Fruit fly (Drosophila melanogaster) whole organism, embryonic: ENCODE data around the gene CG44094.

Experiments
- Awh ChIP-seq: fragments of 200-800 bp; sonication (Bioruptor generic); IDR thresholded peaks from 2 replicates; pipeline ENCODE4, ENCODE4 v1.3.6; 2022; ENCODE audit warnings: missing biosample characterization, missing genetic modification characterization
- CG10654 ChIP-seq: fragments of 200-800 bp; sonication (Bioruptor generic); optimal IDR thresholded peaks from 2 replicates; lab custom pipeline; 2016; ENCODE audit warnings: missing biosample characterization, missing genetic modification characterization
- CG13775 ChIP-seq: fragments of 200-800 bp; sonication (Bioruptor generic); optimal IDR thresholded peaks from 3 replicates; lab custom pipeline; 2017; ENCODE audit warnings: missing biosample characterization, mild to moderate bottlenecking, missing genetic modification characterization
- CG14667 ChIP-seq: fragments of 200-800 bp; sonication (Bioruptor generic); IDR thresholded peaks from 2 replicates; pipeline ENCODE4 v1.3.6; 2022; ENCODE audit warnings: missing biosample characterization, missing genetic modification characterization
- CG14965 ChIP-seq: fragments of 200-800 bp; sonication (Bioruptor generic); optimal IDR thresholded peaks from 2 replicates; lab custom pipeline; 2016; ENCODE audit warnings: missing biosample characterization, missing genetic modification characterization, borderline replicate concordance
- CG15514 ChIP-seq: fragments of 200-800 bp; sonication (Bioruptor generic); optimal IDR thresholded peaks from 3 replicates; lab custom pipeline; 2017; ENCODE audit warnings: missing biosample characterization, missing genetic modification characterization, mild to moderate bottlenecking, moderate library complexity, missing genetic modification reagents
- CG1603 ChIP-seq: fragments of 200-800 bp; sonication (Bioruptor generic); optimal IDR thresholded peaks from 2 replicates; lab custom pipeline; 2019; ENCODE audit warnings: missing biosample characterization, mild to moderate bottlenecking, missing genetic modification characterization, moderate library complexity
- CG17802 ChIP-seq: fragments of 200-800 bp; sonication (Bioruptor generic); optimal IDR thresholded peaks from 2 replicates; lab custom pipeline; 2018; ENCODE audit warnings: missing biosample characterization, mild to moderate bottlenecking, missing genetic modification characterization, moderate library complexity
- CG17829 ChIP-seq: fragments of 200-800 bp; optimal IDR thresholded peaks from 2 replicates; lab custom pipeline; 2019; ENCODE audit warnings: missing biosample characterization, mild to moderate bottlenecking, missing genetic modification characterization, moderate library complexity
- CG1832 ChIP-seq: fragments of 200-800 bp; sonication (Bioruptor generic); optimal IDR thresholded peaks from 2 replicates; lab custom pipeline; 2017; ENCODE audit warnings: missing biosample characterization, mild to moderate bottlenecking, missing genetic modification characterization, inconsistent platforms
- CG30431 ChIP-seq: fragments of 200-800 bp; sonication (Bioruptor generic); optimal IDR thresholded peaks from 2 replicates; lab custom pipeline; 2017; ENCODE audit warnings: missing biosample characterization, missing genetic modification characterization
- CG7271 ChIP-seq: fragments of 200-800 bp; sonication (Bioruptor generic); optimal IDR thresholded peaks from 2 replicates; lab custom pipeline; 2018; ENCODE audit warnings: missing biosample characterization, mild to moderate bottlenecking, missing genetic modification characterization, moderate library complexity
- CG7928 ChIP-seq: fragments of 200-800 bp; sonication (Bioruptor generic); optimal IDR thresholded peaks from 2 replicates; lab custom pipeline; 2017; ENCODE audit warnings: missing biosample characterization, mild to moderate bottlenecking, missing genetic modification characterization
- CTCF ChIP-seq: fragments of 200-800 bp; sonication (Bioruptor generic); optimal IDR thresholded peaks from 2 replicates; lab custom pipeline; 2017; ENCODE audit warnings: missing biosample characterization, mild to moderate bottlenecking, missing genetic modification characterization, moderate library complexity
- Camta ChIP-seq: fragments of 200-800 bp; sonication (Bioruptor generic); optimal IDR thresholded peaks from 2 replicates; lab custom pipeline; 2016; ENCODE audit warnings: missing biosample characterization, missing genetic modification characterization
- CoRest ChIP-seq: fragments of 200-800 bp; sonication (Bioruptor generic); optimal IDR thresholded peaks from 3 replicates; lab custom pipeline; 2018; ENCODE audit warnings: missing biosample characterization, mild to moderate bottlenecking, missing genetic modification characterization, moderate library complexity
- Deaf1 ChIP-seq: fragments of 200-800 bp; optimal IDR thresholded peaks from 3 replicates; lab custom pipeline; 2019; ENCODE audit warnings: missing biosample characterization, mild to moderate bottlenecking, missing genetic modification characterization, moderate library complexity
- Dip2 ChIP-seq: fragments of 200-800 bp; sonication (Bioruptor generic); IDR thresholded peaks from 2 replicates; pipeline ENCODE4 v1.3.6; 2022; ENCODE audit warnings: missing biosample characterization, missing genetic modification characterization
- Drgx ChIP-seq: fragments of 200-800 bp; sonication (Bioruptor generic); IDR thresholded peaks from 2 replicates; pipeline ENCODE4 v1.3.6; 2022; ENCODE audit warnings: missing biosample characterization, missing genetic modification characterization
- Fer3 ChIP-seq: fragments of 200-800 bp; sonication (Bioruptor generic); optimal IDR thresholded peaks from 2 replicates; lab custom pipeline; 2018; ENCODE audit warnings: missing biosample characterization, mild to moderate bottlenecking, missing genetic modification characterization, moderate library complexity
- HLHmδ ChIP-seq: fragments of 200-800 bp; sonication (Bioruptor generic); optimal IDR thresholded peaks from 2 replicates; lab custom pipeline; 2018; ENCODE audit warnings: missing biosample characterization, mild to moderate bottlenecking, missing genetic modification characterization, moderate library complexity
- HmgD ChIP-seq: fragments of 200-800 bp; sonication (Bioruptor generic); optimal IDR thresholded peaks from 3 replicates; lab custom pipeline; 2016; ENCODE audit warnings: missing biosample characterization, missing genetic modification characterization
- Hr51 ChIP-seq, 2 experiments: fragments of 200-800 bp; sonication (Bioruptor generic); optimal IDR thresholded peaks; 2 replicates in 1 of 2; 3 replicates in 1 of 2; lab custom pipeline; 2016 to 2018; ENCODE audit warnings: missing biosample characterization in 2 of 2, missing genetic modification characterization in 2 of 2, mild to moderate bottlenecking in 1 of 2, moderate library complexity in 1 of 2
- Jarid2 ChIP-seq: fragments of 200-800 bp; sonication (Bioruptor generic); optimal IDR thresholded peaks from 3 replicates; lab custom pipeline; 2017; ENCODE audit warnings: mild to moderate bottlenecking, missing biosample characterization, missing genetic modification reagents, missing genetic modification characterization
- Meics ChIP-seq: fragments of 200-800 bp; sonication (Bioruptor generic); optimal IDR thresholded peaks from 2 replicates; lab custom pipeline; 2017; ENCODE audit warnings: missing biosample characterization, mild to moderate bottlenecking, missing genetic modification characterization
- Mes4 ChIP-seq: fragments of 200-800 bp; sonication (Bioruptor generic); optimal IDR thresholded peaks from 2 replicates; lab custom pipeline; 2016; ENCODE audit warnings: missing biosample characterization, missing genetic modification characterization
- Nf-YB ChIP-seq: fragments of 200-800 bp; sonication (Bioruptor generic); optimal IDR thresholded peaks from 3 replicates; lab custom pipeline; 2019; ENCODE audit warnings: missing biosample characterization, mild to moderate bottlenecking, missing genetic modification characterization, moderate library complexity
- Pdp1 ChIP-seq, 2 experiments: fragments of 200-800 bp; sonication (Bioruptor generic); optimal IDR thresholded peaks; 3 replicates each; lab custom pipeline; 2016; ENCODE audit warnings: missing biosample characterization in 2 of 2, missing genetic modification characterization in 2 of 2, mild to moderate bottlenecking in 1 of 2, moderate library complexity in 1 of 2
- Ptx1 ChIP-seq: fragments of 200-800 bp; sonication (Bioruptor generic); IDR thresholded peaks from 2 replicates; pipeline ENCODE4 v1.3.6; 2022; ENCODE audit warnings: missing biosample characterization, missing genetic modification characterization
- Ravus ChIP-seq: fragments of 200-800 bp; sonication (Bioruptor generic); IDR thresholded peaks from 2 replicates; pipeline ENCODE4 v1.3.6; 2022; ENCODE audit warnings: missing biosample characterization, missing genetic modification characterization
- Six4 ChIP-seq: fragments of 200-800 bp; sonication (Bioruptor generic); optimal IDR thresholded peaks from 2 replicates; lab custom pipeline; 2016; ENCODE audit warnings: missing biosample characterization, missing genetic modification characterization
- Taf1 ChIP-seq: fragments of 200-800 bp; sonication (Bioruptor generic); IDR thresholded peaks from 2 replicates; pipeline ENCODE4 v1.3.6; 2022; ENCODE audit warnings: missing biosample characterization, missing genetic modification characterization
- az2 ChIP-seq: fragments of 200-800 bp; sonication (Bioruptor generic); optimal IDR thresholded peaks from 3 replicates; lab custom pipeline; 2016; ENCODE audit warnings: missing biosample characterization, missing genetic modification characterization
- cg ChIP-seq: fragments of 200-800 bp; sonication (Bioruptor generic); optimal IDR thresholded peaks from 3 replicates; lab custom pipeline; 2019; ENCODE audit warnings: missing biosample characterization, mild to moderate bottlenecking, missing genetic modification characterization, moderate library complexity
- chinmo ChIP-seq: fragments of 200-800 bp; sonication (Bioruptor generic); IDR thresholded peaks from 4 replicates; pipeline ENCODE4 v1.3.6; 2022; ENCODE audit warnings: missing biosample characterization, missing genetic modification characterization; ENCODE audit not compliant: partially characterized antibody
- dati ChIP-seq: fragments of 200-800 bp; sonication (Bioruptor generic); IDR thresholded peaks from 2 replicates; pipeline ENCODE4 v1.3.6; 2022; ENCODE audit warnings: missing biosample characterization, missing genetic modification characterization
- ewg ChIP-seq: fragments of 200-800 bp; sonication (Bioruptor generic); optimal IDR thresholded peaks from 3 replicates; lab custom pipeline; 2017; ENCODE audit warnings: mild to moderate bottlenecking, missing biosample characterization, missing genetic modification reagents, missing genetic modification characterization
- grau ChIP-seq: fragments of 200-800 bp; optimal IDR thresholded peaks from 3 replicates; lab custom pipeline; 2019; ENCODE audit warnings: missing biosample characterization, mild to moderate bottlenecking, missing genetic modification characterization, moderate library complexity
- jumu ChIP-seq: fragments of 200-800 bp; sonication (Bioruptor generic); optimal IDR thresholded peaks from 3 replicates; lab custom pipeline; 2016; ENCODE audit warnings: missing biosample characterization, missing genetic modification characterization
- kay ChIP-seq: fragments of 200-800 bp; sonication (Bioruptor generic); optimal IDR thresholded peaks from 2 replicates; lab custom pipeline; 2016; ENCODE audit warnings: missing biosample characterization, missing genetic modification characterization
- mam ChIP-seq: fragments of 200-800 bp; sonication (Bioruptor generic); optimal IDR thresholded peaks from 3 replicates; lab custom pipeline; 2016; ENCODE audit warnings: missing biosample characterization, missing genetic modification characterization
- odd ChIP-seq: fragments of 200-800 bp; sonication (Bioruptor generic); optimal IDR thresholded peaks from 2 replicates; lab custom pipeline; 2017; ENCODE audit warnings: missing biosample characterization, mild to moderate bottlenecking, missing genetic modification characterization
- pfk ChIP-seq: fragments of 200-800 bp; sonication (Bioruptor generic); optimal IDR thresholded peaks from 2 replicates; lab custom pipeline; 2018; ENCODE audit warnings: missing biosample characterization, mild to moderate bottlenecking, missing genetic modification characterization, moderate library complexity
- pita ChIP-seq: fragments of 200-800 bp; sonication (Bioruptor generic); optimal IDR thresholded peaks from 2 replicates; lab custom pipeline; 2017; ENCODE audit warnings: missing biosample characterization, mild to moderate bottlenecking, missing genetic modification characterization
- rib ChIP-seq: fragments of 200-800 bp; sonication (Bioruptor generic); IDR thresholded peaks from 2 replicates; pipeline ENCODE4 v1.3.6; 2022; ENCODE audit warnings: missing biosample characterization, missing genetic modification characterization
- scrt ChIP-seq: fragments of 200-800 bp; sonication (Bioruptor generic); optimal IDR thresholded peaks from 2 replicates; lab custom pipeline; 2018; ENCODE audit warnings: missing biosample characterization, mild to moderate bottlenecking, missing genetic modification characterization, moderate library complexity
- shn ChIP-seq: fragments of 200-800 bp; sonication (Bioruptor generic); optimal IDR thresholded peaks from 3 replicates; lab custom pipeline; 2016; ENCODE audit warnings: missing biosample characterization, missing genetic modification characterization
- sisA ChIP-seq: fragments of 200-800 bp; sonication (Bioruptor generic); IDR thresholded peaks from 2 replicates; pipeline ENCODE4 v1.3.6; 2022; ENCODE audit warnings: missing biosample characterization, missing genetic modification characterization
- tup ChIP-seq: fragments of 200-800 bp; sonication (Bioruptor generic); optimal IDR thresholded peaks from 2 replicates; lab custom pipeline; 2016; ENCODE audit warnings: missing biosample characterization, mild to moderate bottlenecking, missing genetic modification characterization, moderate library complexity
- vvl ChIP-seq: fragments of 200-800 bp; sonication (Bioruptor generic); IDR thresholded peaks from 2 replicates; pipeline ENCODE4 v1.3.6; 2022; ENCODE audit warnings: missing biosample characterization, missing genetic modification characterization

The CG44094 gene

DNA sequence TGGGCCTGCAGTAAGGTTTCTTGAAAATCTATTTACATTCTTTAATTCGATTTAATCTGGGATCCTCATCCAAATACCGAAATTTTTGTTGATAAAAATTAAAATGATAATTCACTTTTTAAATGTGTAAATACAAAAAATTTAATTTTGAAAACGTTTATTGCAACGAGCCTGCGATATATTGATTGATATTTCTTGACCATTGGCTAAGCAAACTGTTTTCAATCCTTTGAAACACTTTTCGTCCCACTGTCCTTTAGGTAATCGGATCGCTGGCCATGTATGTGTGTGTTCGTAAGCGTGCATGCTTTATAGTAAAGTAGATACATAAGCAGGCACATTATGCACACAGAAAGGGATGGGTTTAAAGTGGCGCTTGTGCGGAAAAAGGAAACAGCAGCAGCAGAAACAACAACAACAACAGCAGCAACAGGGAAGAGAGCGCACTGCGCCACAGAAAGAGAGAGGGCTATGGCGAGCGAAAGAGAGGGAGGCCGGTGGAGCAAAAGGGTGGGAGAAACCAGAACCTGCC is 47.7 kb upstream of the CG44094 start (continued):
- TF ChIP-seq CG17802 (tag; lab: Kevin White, UChicago) (no peak), CG15514 (GFP tag; lab: Kevin White, UChicago) (no peak), Deaf1 (no peak), sisA (GFP tag; lab: Robert Waterston, UW) (peak; percentile 44), kay (GFP tag; lab: Kevin White, UChicago) (peak; percentile 20), Ptx1 (peak; percentile 46), dati (GFP tag; lab: Robert Waterston, UW) (no peak), shn (GFP tag; lab: Kevin White, UChicago) (peak; percentile 43), Jarid2 (GFP tag; lab: Kevin White, UChicago) (no peak), Awh (GFP tag; lab: Robert Waterston, UW) (0 out of 2 replicates have a peak, but pooled peaks have one; percentile 19), CG7271 (tag; lab: Kevin White, UChicago) (no peak), Camta (GFP tag; lab: Kevin White, UChicago) (no peak), CG17829 (tag; lab: Kevin White, UChicago) (peak; percentile 73), Mes4 (GFP tag; lab: Kevin White, UChicago) (peak; percentile 12), pita (GFP tag; lab: Kevin White, UChicago) (no peak), chinmo (GFP tag; lab: Robert Waterston, UW) (peak; percentile 42; the same call in 1 of the 4 replicates), Meics (no peak), Six4 (GFP tag; lab: Kevin White, UChicago) (peak; percentile 58), Dip2 (GFP tag; lab: Robert Waterston, UW) (no peak), CG10654 (GFP tag; lab: Kevin White, UChicago) (peak; percentile 13), mam (GFP tag; lab: Kevin White, UChicago) (peak; percentile 0), CG13775 (GFP tag; lab: Kevin White, UChicago) (peak; percentile 63), rib (GFP tag; lab: Robert Waterston, UW) (0 out of 2 replicates have a peak, but pooled peaks have one; percentile 46), HmgD (GFP tag; lab: Kevin White, UChicago) (no peak), Pdp1 (GFP tag; optimal IDR thresholded peaks at IDR 0.05; lab: Kevin White, UChicago) (peak; percentile 54 to 69), jumu (GFP tag; lab: Kevin White, UChicago) (peak; percentile 15), CG30431 (peak; percentile 19), Hr51 (GFP tag; optimal IDR thresholded peaks at IDR 0.05; lab: Kevin White, UChicago) (peak in 1 of 2 experiments; percentile 12), odd (GFP tag; lab: Kevin White, UChicago) (no peak), HLHmδ (GFP tag; lab: Kevin White, UChicago) (peak; percentile 12), ewg (GFP tag; lab: Kevin White, UChicago) (peak; percentile 43), Fer3 (tag; lab: Kevin White, UChicago) (no peak), CG14667 (GFP tag; lab: Robert Waterston, UW) (no peak), CTCF (GFP tag; lab: Kevin White, UChicago) (no peak), grau (tag; lab: Kevin White, UChicago) (no peak), CG1832 (GFP tag; lab: Kevin White, UChicago) (peak; percentile 82), Drgx (GFP tag; lab: Robert Waterston, UW) (peak; percentile 80), scrt (GFP tag; lab: Kevin White, UChicago) (peak; percentile 10), pfk (no peak), cg (GFP tag; lab: Kevin White, UChicago) (peak; percentile 55), Ravus (GFP tag; lab: Robert Waterston, UW) (no peak), CG7928 (no peak), tup (GFP tag; lab: Kevin White, UChicago) (peak; percentile 23), vvl (peak; percentile 59; the same call in 1 of the 2 replicates), az2 (peak; percentile 61), Taf1 (no peak), CoRest (peak; percentile 47), CG14965 (GFP tag; lab: Kevin White, UChicago) (no peak), CG1603 (tag; lab: Kevin White, UChicago) (peak; percentile 28), Nf-YB (GFP tag; lab: Kevin White, UChicago) (peak; percentile 35)
